Worm (Caenorhabditis elegans): ENCODE measurements around the gene C17F4.11.

DNA sequence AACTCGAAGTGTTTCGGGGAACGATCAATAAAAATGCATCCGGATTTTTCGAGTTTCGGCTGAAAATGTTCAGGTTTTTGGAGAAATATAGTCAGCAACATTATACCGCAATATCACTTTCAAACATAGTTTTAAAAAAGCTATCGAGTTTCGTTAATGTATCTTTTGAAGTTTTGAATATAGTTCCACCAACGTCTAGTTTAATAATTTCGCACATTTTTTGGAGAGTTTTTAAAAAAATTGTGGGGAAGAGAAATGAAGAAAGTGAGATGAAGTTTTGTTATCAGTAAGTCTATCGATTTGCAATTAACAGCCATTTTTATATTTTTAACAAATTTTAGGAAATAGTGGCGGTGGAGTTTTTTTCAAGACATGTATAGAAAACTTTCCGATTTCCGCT lies 11.5 kb upstream of the C17F4.11 start, which contains the start of gene ZC239.17:
- TF ChIP-seq mel-28 (tag; optimal IDR thresholded peaks at IDR 0.05; ENCODE audit: borderline replicate concordance), result no peak
- no peak for TF ChIP-seq sea-2 (GFP tag; IDR thresholded peaks at IDR 0.05)
- TF ChIP-seq F22D6.2 (tag; optimal IDR thresholded peaks at IDR 0.05), result no peak
- TF ChIP-seq F10E7.11 (tag; optimal IDR thresholded peaks at IDR 0.05), result no peak
- TF ChIP-seq atf-7 (tag; optimal IDR thresholded peaks at IDR 0.05), result no peak
- no peak for TF ChIP-seq snpc-1.3 (tag; optimal IDR thresholded peaks at IDR 0.05; ENCODE audit: insufficient read depth)
- TF ChIP-seq ama-1 (optimal IDR thresholded peaks at IDR 0.05), result no peak
- TF ChIP-seq ama-1 (GFP tag; optimal IDR thresholded peaks at IDR 0.05), result no peak
- no peak for TF ChIP-seq snpc-4 (GFP tag; optimal IDR thresholded peaks at IDR 0.05)
- TF ChIP-seq snpc-4 (tag; optimal IDR thresholded peaks at IDR 0.05), result no peak
- TF ChIP-seq rpc-1 (optimal IDR thresholded peaks at IDR 0.05), result no peak
- TF ChIP-seq rpc-1 (tag; optimal IDR thresholded peaks at IDR 0.05), result no peak
- no peak for TF ChIP-seq F33H1.4 (GFP tag; IDR thresholded peaks at IDR 0.05)
- TF ChIP-seq unc-130 (GFP tag; optimal IDR thresholded peaks at IDR 0.05), result no peak
- TF ChIP-seq F39B2.1 (GFP tag; IDR thresholded peaks at IDR 0.05), result no peak
- no peak for TF ChIP-seq rec-8 (tag; optimal IDR thresholded peaks at IDR 0.05)
